Worm (Caenorhabditis elegans) whole organism, late embryonic: ENCODE data around the gene F13E6.1.
A peak's percentile ranks its signal among the peaks of the same experiment; 100 is the strongest.

Experiments
- C08G9.2 ChIP-seq: sonication (generic microtip); optimal IDR thresholded peaks from 2 replicates; lab custom pipeline; 2016; ENCODE audit warnings: mild to moderate bottlenecking, missing genetic modification characterization, moderate library complexity, missing compliant biosample characterization
- C38D4.7 ChIP-seq: fragments of 200-800 bp; sonication (Bioruptor generic); optimal IDR thresholded peaks from 2 replicates; lab custom pipeline; 2018; ENCODE audit warnings: mild to moderate bottlenecking, missing genetic modification characterization, moderate library complexity, missing compliant biosample characterization
- T23F11.4 ChIP-seq: fragments of 200-800 bp; sonication (Bioruptor generic); optimal IDR thresholded peaks from 2 replicates; lab custom pipeline; 2018; ENCODE audit warnings: mild to moderate bottlenecking, missing genetic modification characterization, missing compliant biosample characterization
- ama-1 ChIP-seq: fragments of 150-350 bp; optimal IDR thresholded peaks from 2 replicates; lab custom pipeline; 2014
- ceh-14 ChIP-seq: sonication (generic microtip); optimal IDR thresholded peaks from 2 replicates; lab custom pipeline; 2016; ENCODE audit warnings: missing genotype, missing genetic modification characterization, missing compliant biosample characterization
- ceh-18 ChIP-seq: sonication (generic microtip); optimal IDR thresholded peaks from 2 replicates; lab custom pipeline; 2016; ENCODE audit warnings: missing genetic modification characterization, missing compliant biosample characterization
- ceh-31 ChIP-seq: sonication (generic microtip); optimal IDR thresholded peaks from 2 replicates; lab custom pipeline; 2016; ENCODE audit warnings: missing genetic modification characterization, missing compliant biosample characterization
- ceh-34 ChIP-seq: sonication (generic microtip); optimal IDR thresholded peaks from 2 replicates; lab custom pipeline; 2016; ENCODE audit warnings: mild to moderate bottlenecking, missing genetic modification characterization, missing compliant biosample characterization
- ceh-45 ChIP-seq: fragments of 200-800 bp; sonication (Bioruptor generic); IDR thresholded peaks from 2 replicates; pipeline ENCODE4 v1.3.6; 2022; ENCODE audit warnings: missing genetic modification reagents, missing genetic modification characterization, missing compliant biosample characterization
- ceh-48 ChIP-seq: sonication (generic microtip); optimal IDR thresholded peaks from 2 replicates; lab custom pipeline; 2016; ENCODE audit warnings: missing genetic modification characterization, inconsistent platforms, missing compliant biosample characterization
- ceh-9 ChIP-seq: sonication (generic microtip); optimal IDR thresholded peaks from 2 replicates; lab custom pipeline; 2016; ENCODE audit warnings: mild to moderate bottlenecking, missing genetic modification characterization, inconsistent platforms, missing compliant biosample characterization
- che-1 ChIP-seq: sonication (generic microtip); optimal IDR thresholded peaks from 2 replicates; lab custom pipeline; 2016; ENCODE audit warnings: mild to moderate bottlenecking, missing genetic modification characterization, missing compliant biosample characterization
- dve-1 ChIP-seq: sonication (generic microtip); optimal IDR thresholded peaks from 2 replicates; lab custom pipeline; 2017; ENCODE audit warnings: antibody characterized with exemption, mild to moderate bottlenecking, missing genetic modification characterization, missing compliant biosample characterization
- elt-2 ChIP-seq: sonication (generic microtip); optimal IDR thresholded peaks from 2 replicates; lab custom pipeline; 2016; ENCODE audit warnings: missing genetic modification reagents, missing genetic modification characterization, missing compliant biosample characterization
- elt-4 ChIP-seq: sonication (generic microtip); optimal IDR thresholded peaks from 2 replicates; lab custom pipeline; 2016; ENCODE audit warnings: missing genetic modification characterization, missing compliant biosample characterization
- ets-4 ChIP-seq: sonication (generic microtip); optimal IDR thresholded peaks from 2 replicates; lab custom pipeline; 2016; ENCODE audit warnings: missing genetic modification characterization, missing compliant biosample characterization
- fkh-10 ChIP-seq: fragments of 150-350 bp; optimal IDR thresholded peaks from 2 replicates; lab custom pipeline; 2014; ENCODE audit warnings: missing biosample characterization, missing genetic modification reagents, missing genetic modification characterization
- fkh-6 ChIP-seq: sonication (generic microtip); optimal IDR thresholded peaks from 2 replicates; lab custom pipeline; 2016; ENCODE audit warnings: missing genetic modification characterization, missing compliant biosample characterization
- gmeb-2 ChIP-seq: sonication (generic microtip); optimal IDR thresholded peaks from 2 replicates; lab custom pipeline; 2016; ENCODE audit warnings: missing genetic modification characterization, inconsistent platforms, missing compliant biosample characterization
- hlh-13 ChIP-seq: fragments of 200-800 bp; sonication (Bioruptor generic); optimal IDR thresholded peaks from 2 replicates; lab custom pipeline; 2018; ENCODE audit warnings: mild to moderate bottlenecking, missing genetic modification characterization, missing compliant biosample characterization
- hlh-30 ChIP-seq: sonication (generic microtip); optimal IDR thresholded peaks from 2 replicates; lab custom pipeline; 2017; ENCODE audit warnings: antibody characterized with exemption, missing genetic modification characterization, missing compliant biosample characterization; ENCODE audit not compliant: insufficient read depth
- hlh-6 ChIP-seq: sonication (generic microtip); optimal IDR thresholded peaks from 2 replicates; lab custom pipeline; 2016; ENCODE audit warnings: missing genotype, missing genetic modification characterization, missing compliant biosample characterization
- hlh-8 ChIP-seq: sonication (generic microtip); optimal IDR thresholded peaks from 2 replicates; lab custom pipeline; 2016; ENCODE audit warnings: missing genotype, missing genetic modification characterization, missing compliant biosample characterization
- lim-6 ChIP-seq: sonication (generic microtip); optimal IDR thresholded peaks from 2 replicates; lab custom pipeline; 2016; ENCODE audit warnings: missing genetic modification characterization, missing compliant biosample characterization
- lin-11 ChIP-seq: fragments of 200-800 bp; sonication (Bioruptor generic); optimal IDR thresholded peaks from 2 replicates; lab custom pipeline; 2018; ENCODE audit warnings: mild to moderate bottlenecking, missing genetic modification characterization, missing compliant biosample characterization
- nfya-1 ChIP-seq: sonication (generic microtip); optimal IDR thresholded peaks from 2 replicates; lab custom pipeline; 2017; ENCODE audit warnings: missing genetic modification characterization, mild to moderate bottlenecking, missing compliant biosample characterization, antibody characterized with exemption, moderate library complexity
- npax-4 ChIP-seq: sonication (generic microtip); optimal IDR thresholded peaks from 2 replicates; lab custom pipeline; 2016; ENCODE audit warnings: missing genetic modification characterization, missing compliant biosample characterization
- pha-4 ChIP-seq: fragments of 150-350 bp; optimal IDR thresholded peaks from 2 replicates; lab custom pipeline; 2018; ENCODE audit warnings: missing biosample characterization, missing genetic modification reagents, missing genetic modification characterization
- ref-2 ChIP-seq: sonication (generic microtip); optimal IDR thresholded peaks from 2 replicates; lab custom pipeline; 2016; ENCODE audit warnings: missing genetic modification characterization, missing compliant biosample characterization
- sdc-2 ChIP-seq: sonication (generic microtip); optimal IDR thresholded peaks from 2 replicates; lab custom pipeline; 2016; ENCODE audit warnings: missing genotype, missing genetic modification characterization, missing compliant biosample characterization
- sox-2 ChIP-seq: fragments of 200-800 bp; sonication (Bioruptor generic); IDR thresholded peaks from 2 replicates; pipeline ENCODE4 v1.3.6; 2022; ENCODE audit warnings: missing genetic modification reagents, missing genetic modification characterization, missing compliant biosample characterization
- syd-9 ChIP-seq: sonication (generic microtip); optimal IDR thresholded peaks from 2 replicates; lab custom pipeline; 2016; ENCODE audit warnings: mild to moderate bottlenecking, missing genetic modification characterization, moderate library complexity, missing compliant biosample characterization
- tbx-2 ChIP-seq: sonication (generic microtip); optimal IDR thresholded peaks from 2 replicates; lab custom pipeline; 2016; ENCODE audit warnings: missing genetic modification characterization, missing compliant biosample characterization
- ttx-3 ChIP-seq: sonication (generic microtip); optimal IDR thresholded peaks from 2 replicates; lab custom pipeline; 2016; ENCODE audit warnings: missing genetic modification reagents, missing genetic modification characterization, missing compliant biosample characterization
- unc-3 ChIP-seq, 2 experiments: fragments of 200-800 bp in 1 of 2; sonication (Bioruptor generic) in 1 of 2; sonication (generic microtip) in 1 of 2; conservative IDR thresholded peaks in 1 of 2; optimal IDR thresholded peaks in 1 of 2; 2 replicates each; pipeline versions ENCODE4 v1.3.6 to Lab custom; 2016 to 2022; ENCODE audit warnings: missing compliant biosample characterization in 2 of 2, missing genetic modification characterization in 2 of 2, missing genetic modification reagents in 1 of 2
- unc-42 ChIP-seq: sonication (generic microtip); optimal IDR thresholded peaks from 2 replicates; lab custom pipeline; 2016; ENCODE audit warnings: missing genotype, missing genetic modification characterization, missing compliant biosample characterization
- unc-55 ChIP-seq: sonication (generic microtip); optimal IDR thresholded peaks from 2 replicates; lab custom pipeline; 2017; ENCODE audit warnings: missing biosample characterization, missing genetic modification reagents, missing genetic modification characterization
- zip-5 ChIP-seq: sonication (generic microtip); optimal IDR thresholded peaks from 2 replicates; lab custom pipeline; 2016; ENCODE audit warnings: missing genetic modification characterization, missing compliant biosample characterization
- ztf-16 ChIP-seq: sonication (generic microtip); optimal IDR thresholded peaks from 2 replicates; lab custom pipeline; 2017; ENCODE audit warnings: missing genetic modification characterization, missing compliant biosample characterization

Gene F13E6.1

DNA sequence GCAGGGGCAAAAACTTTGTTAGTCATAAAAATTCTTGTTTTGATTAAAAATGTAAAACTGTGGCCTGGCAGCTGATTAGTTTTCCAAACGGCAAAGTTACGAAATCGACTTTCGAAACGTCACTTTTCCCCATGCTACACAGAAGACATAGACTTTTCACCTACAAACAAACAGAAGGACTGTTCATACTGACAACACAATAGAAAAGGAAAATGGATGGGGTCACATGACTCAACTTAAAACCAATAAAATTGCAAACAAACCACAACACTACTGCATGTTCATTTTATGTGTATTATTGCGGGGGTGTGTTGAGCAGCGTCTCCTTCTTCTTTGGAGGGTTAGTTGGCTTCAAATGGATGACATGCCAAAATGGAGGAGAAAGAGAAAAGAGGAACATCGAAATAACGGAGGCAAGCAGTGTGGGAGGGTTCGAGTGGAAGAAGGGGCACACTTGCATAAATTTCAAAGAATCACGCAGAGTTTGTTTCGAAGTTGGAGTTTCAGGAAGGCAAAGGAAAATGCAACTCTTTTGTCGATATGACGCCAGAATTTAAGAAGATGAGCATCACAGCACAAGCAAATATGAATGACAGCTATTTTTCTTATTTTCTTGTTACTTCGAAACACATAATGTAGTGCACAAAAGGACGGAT is 1.3 kb upstream of the F13E6.1 start:
- TF ChIP-seq C08G9.2 (tag; lab: Kevin White, UChicago) (no peak), sdc-2 (tag; lab: Kevin White, UChicago) (peak; percentile 27), ceh-34 (tag; lab: Kevin White, UChicago) (no peak), elt-4 (tag; lab: Kevin White, UChicago) (no peak), fkh-6 (tag; lab: Kevin White, UChicago) (no peak), dve-1 (tag; lab: Kevin White, UChicago) (no peak), ref-2 (tag; lab: Kevin White, UChicago) (peak; percentile 30), tbx-2 (tag; lab: Kevin White, UChicago) (no peak), sox-2 (no peak), ceh-14 (tag; lab: Kevin White, UChicago) (no peak), lim-6 (tag; lab: Kevin White, UChicago) (no peak), elt-2 (no peak), ceh-31 (tag; lab: Kevin White, UChicago) (peak; percentile 31), che-1 (tag; lab: Kevin White, UChicago) (no peak), unc-55 (no peak), hlh-30 (tag; lab: Kevin White, UChicago) (peak; percentile 64), ceh-18 (tag; lab: Kevin White, UChicago) (no peak)

DNA sequence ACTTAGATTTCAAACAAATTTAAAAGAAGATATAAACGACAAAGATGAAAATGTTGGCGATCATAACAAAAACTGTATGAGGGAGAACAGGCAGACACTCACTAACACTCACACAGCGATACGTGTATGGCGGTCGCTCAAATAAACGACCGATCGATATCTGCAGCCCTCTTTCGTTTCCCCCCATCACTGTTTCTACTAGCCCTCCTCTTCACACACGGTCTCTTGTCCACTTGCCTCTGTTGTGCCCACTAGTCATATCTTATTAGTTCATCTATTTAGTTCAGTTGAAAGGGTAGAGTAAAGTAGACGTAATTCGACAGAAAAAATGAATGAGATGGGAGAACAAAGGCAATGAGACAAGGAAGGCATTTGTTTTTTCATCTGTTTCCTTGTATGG is 643 bp upstream of the F13E6.1 start:
- TF ChIP-seq tbx-2 (tag; lab: Kevin White, UChicago) (peak; percentile 66), unc-42 (peak; percentile 66), ceh-31 (tag; lab: Kevin White, UChicago) (peak; percentile 23), npax-4 (tag; lab: Kevin White, UChicago) (no peak), ceh-48 (tag; lab: Kevin White, UChicago) (peak; percentile 47), C38D4.7 (GFP tag; lab: Kevin White, UChicago) (no peak), lin-11 (tag; lab: Kevin White, UChicago) (no peak), nfya-1 (tag; lab: Kevin White, UChicago) (peak; percentile 33)

DNA sequence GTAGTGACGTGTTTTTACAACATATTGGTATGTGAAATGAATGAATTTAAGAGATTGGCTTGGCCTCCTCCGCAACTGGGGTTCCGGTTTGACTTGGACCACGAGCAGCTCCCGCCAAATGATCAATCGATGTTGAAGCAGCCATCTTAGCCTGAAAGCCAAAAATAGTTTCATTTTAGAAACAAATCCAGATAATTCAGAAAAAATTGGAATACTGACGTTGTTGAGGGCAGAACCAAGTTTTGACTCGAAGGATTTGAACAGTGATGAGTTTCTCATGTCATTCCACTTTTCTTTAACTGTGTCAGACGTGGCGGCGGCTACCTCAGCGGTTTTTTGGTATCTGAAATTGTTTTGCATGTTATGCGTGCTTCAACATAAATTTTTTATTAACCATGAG is 957 bp downstream of the F13E6.1 start:
- TF ChIP-seq unc-3 (GFP tag; conservative IDR thresholded peaks at IDR 0.05; lab: Robert Waterston, UW) (no peak), unc-3 (tag; optimal IDR thresholded peaks at IDR 0.05; lab: Kevin White, UChicago) (no peak), ets-4 (tag; lab: Kevin White, UChicago) (no peak), syd-9 (tag; lab: Kevin White, UChicago) (no peak), hlh-13 (GFP tag; lab: Kevin White, UChicago) (no peak), ceh-45 (GFP tag; lab: Robert Waterston, UW) (no peak), ceh-48 (tag; lab: Kevin White, UChicago) (no peak), fkh-10 (no peak), unc-42 (no peak)

DNA sequence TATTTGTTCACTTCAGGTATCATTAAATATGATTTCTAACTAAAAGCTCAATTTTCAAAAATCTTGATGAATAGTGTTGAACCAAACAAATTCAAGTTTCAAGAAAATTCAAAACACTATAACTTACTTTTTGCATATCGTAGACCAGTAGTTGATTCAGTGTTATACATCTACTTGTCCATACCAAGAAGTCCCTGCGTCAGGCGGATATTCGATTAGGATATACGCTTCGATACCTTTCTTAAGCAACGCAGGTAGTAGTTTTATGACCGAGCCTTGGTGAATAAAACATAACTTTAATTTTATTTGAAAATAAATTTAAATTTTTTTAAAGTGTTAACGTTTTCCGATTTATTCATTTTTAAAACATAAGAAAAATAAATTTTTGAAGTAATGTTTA is 1.5 kb downstream of the F13E6.1 start:
- TF ChIP-seq zip-5 (tag; lab: Kevin White, UChicago) = no peak
- no peak for TF ChIP-seq hlh-6 (tag; lab: Kevin White, UChicago)
- no peak for TF ChIP-seq pha-4 (tag; lab: Kevin White, UChicago)
- no peak for TF ChIP-seq ceh-9 (tag; lab: Kevin White, UChicago)
- TF ChIP-seq ttx-3 (tag; lab: Kevin White, UChicago) = no peak
- no peak for TF ChIP-seq hlh-13 (GFP tag; lab: Kevin White, UChicago)
- no peak for TF ChIP-seq hlh-8 (tag; lab: Kevin White, UChicago)
- no peak for TF ChIP-seq ztf-16
- TF ChIP-seq ref-2 (tag; lab: Kevin White, UChicago) = no peak
- TF ChIP-seq tbx-2 (tag; lab: Kevin White, UChicago) = no peak
- TF ChIP-seq nfya-1 (tag; lab: Kevin White, UChicago) = no peak
- TF ChIP-seq unc-42 = no peak
- TF ChIP-seq ama-1 (lab: Kevin White, UChicago) = no peak
- TF ChIP-seq sox-2 = no peak
- no peak for TF ChIP-seq T23F11.4 (GFP tag; lab: Kevin White, UChicago)
- TF ChIP-seq che-1 (tag; lab: Kevin White, UChicago) = no peak
- no peak for TF ChIP-seq syd-9 (tag; lab: Kevin White, UChicago)
- TF ChIP-seq gmeb-2 (tag; lab: Kevin White, UChicago) = no peak
